Worm (Caenorhabditis elegans) whole organism, dauer: ENCODE results near the gene F20B6.5.
"Not testable (repeated sequence)": the region's sequence is repeated elsewhere in the genome, so short reads cannot be mapped to it uniquely, and the experiment has no call there.

Source experiments
- unc-62 ChIP-seq: sonication (generic microtip); optimal IDR thresholded peaks from 2 replicates; lab custom pipeline; 2017; ENCODE audit warnings: missing biosample characterization, missing genetic modification reagents, missing genetic modification characterization

F20B6.5 gene

ce11 chrX:4209131-4209530 lies 9.4 kb upstream of the F20B6.5 start:
- TF ChIP-seq unc-62, result peak; percentile 62

- no peak for TF ChIP-seq unc-62
Measured at ce11 chrX:4208495-4208894, 8.8 kb upstream of the F20B6.5 start.

ce11 chrX:4207385-4207784 lies 7.7 kb upstream of the F20B6.5 start, which contains the start of gene F20B6.9:
TSS of gene F20B6.9 (minus strand) at chrX:4207485.
- not testable (repeated sequence) for TF ChIP-seq unc-62

ce11 chrX:4202114-4202513 lies 2.4 kb upstream of the F20B6.5 start, which contains the start of gene F20B6.6:
TSS of gene F20B6.6 (minus strand) at chrX:4202214.
- TF ChIP-seq unc-62, result not testable (repeated sequence)

- no peak for TF ChIP-seq unc-62
Measured at ce11 chrX:4196431-4196830, 3.3 kb downstream of the F20B6.5 start, which contains the start of gene F20B6.4. TSS of gene F20B6.4 (minus strand) at chrX:4196531.

ce11 chrX:4193080-4193479 lies 6.6 kb downstream of the F20B6.5 start:
- TF ChIP-seq unc-62, result no peak

ce11 chrX:4192235-4192634 lies 7.5 kb downstream of the F20B6.5 start:
- TF ChIP-seq unc-62, result no peak

ce11 chrX:4190537-4191144 lies 9.1 kb downstream of the F20B6.5 start, which contains the start of gene vha-12:
TSS of gene vha-12 (plus strand) at chrX:4191094.
- no peak for TF ChIP-seq unc-62

- no peak for TF ChIP-seq unc-62
Measured at ce11 chrX:4186656-4187055, 13.1 kb downstream of the F20B6.5 start, which contains the start of gene mrp-6. TSS of gene mrp-6 (minus strand) at chrX:4186756.

- TF ChIP-seq unc-62, result no peak
Measured at ce11 chrX:4177394-4177793, 22.3 kb downstream of the F20B6.5 start, which contains the start of gene ZK470.6. TSS of gene ZK470.6 (minus strand) at chrX:4177494.

- no peak for TF ChIP-seq unc-62
Measured at ce11 chrX:4167150-4167549, 32.6 kb downstream of the F20B6.5 start, which contains the start of gene ZK470.14. TSS of gene ZK470.14 (plus strand) at chrX:4167450.

ce11 chrX:4163391-4163790 lies 36.3 kb downstream of the F20B6.5 start, which contains the start of gene ZK470.1:
TSS of gene ZK470.1 (plus strand) at chrX:4163691.
- TF ChIP-seq unc-62, result no peak

ce11 chrX:4161938-4162337 lies 37.8 kb downstream of the F20B6.5 start:
- TF ChIP-seq unc-62, result no peak

ce11 chrX:4159929-4160328 lies 39.8 kb downstream of the F20B6.5 start:
- no peak for TF ChIP-seq unc-62

ce11 chrX:4159185-4159871 lies 40.4 kb downstream of the F20B6.5 start:
- TF ChIP-seq unc-62, result no peak

ce11 chrX:4157896-4158295 lies 41.8 kb downstream of the F20B6.5 start:
- no peak for TF ChIP-seq unc-62

ce11 chrX:4154784-4155183 lies 44.9 kb downstream of the F20B6.5 start:
- TF ChIP-seq unc-62, result no peak

- no peak for TF ChIP-seq unc-62
Measured at ce11 chrX:4153343-4153742, 46.4 kb downstream of the F20B6.5 start, which contains the start of gene nck-1. TSS of gene nck-1 (minus strand) at chrX:4153443.
